Fruit fly (Drosophila melanogaster) S2 (cell line): ENCODE measurements around the gene CG16985.

Source experiments
- CG8478 ChIP-seq: fragments of >200 bp; optimal IDR thresholded peaks from 2 replicates; lab custom pipeline; 2018
- CTCF ChIP-seq, 2 experiments: fragments of >200 bp; optimal IDR thresholded peaks; 2 replicates each; lab custom pipeline; 2018

DNA sequence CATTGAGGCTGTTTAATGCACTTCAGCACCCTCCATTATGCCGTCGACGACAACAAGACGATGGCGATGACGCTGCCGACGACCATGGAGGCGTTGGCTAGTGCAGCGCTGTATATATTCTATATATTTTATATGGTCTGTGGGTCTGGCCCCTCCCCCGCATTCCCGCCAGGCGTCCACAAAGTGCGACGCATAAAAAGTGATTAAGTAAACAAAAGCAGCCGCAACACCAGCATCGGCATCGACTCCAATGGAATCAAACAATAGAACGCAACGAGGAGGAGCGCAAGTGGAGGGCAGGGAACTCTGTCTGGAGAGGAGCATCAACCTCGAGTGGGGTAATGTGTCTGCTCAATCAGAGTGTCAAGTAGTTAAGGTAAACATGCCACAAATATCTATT, 30.8 kb upstream of the CG16985 start:
- no peak for TF ChIP-seq CTCF (optimal IDR thresholded peaks at IDR 0.05; lab: Kevin White, UChicago)
- TF ChIP-seq CG8478 (lab: Kevin White, UChicago) = no peak
